Fruit fly (Drosophila melanogaster) whole organism: ENCODE results near the gene Exn.

ENCODE experiments used
- CG8478 ChIP-seq: fragments of >200 bp; optimal IDR thresholded peaks from 2 replicates; lab custom pipeline; 2018; ENCODE audit warnings: inconsistent platforms
- Dll ChIP-seq: fragments of >200 bp; optimal IDR thresholded peaks from 2 replicates; lab custom pipeline; 2017
- EcR ChIP-seq, 2 experiments: fragments of >200 bp; optimal IDR thresholded peaks; 2 replicates each; lab custom pipeline; 2017; ENCODE audit warnings: missing biosample characterization in 2 of 2, missing genetic modification characterization in 2 of 2, missing genetic modification reagents in 2 of 2
- pan ChIP-seq: fragments of >200 bp; optimal IDR thresholded peaks from 2 replicates; lab custom pipeline; 2017
- psq ChIP-seq: fragments of >200 bp; optimal IDR thresholded peaks from 2 replicates; lab custom pipeline; 2017
- usp ChIP-seq: fragments of >200 bp; optimal IDR thresholded peaks from 2 replicates; lab custom pipeline; 2017; ENCODE audit warnings: missing biosample characterization, missing genetic modification characterization, mixed read lengths

The Exn gene

dm6 chr3L:16956768-16957533, 12.9 kb upstream of the Exn start:
- TF ChIP-seq Dll (lab: Kevin White, UChicago) (no peak), CG8478 (lab: Kevin White, UChicago) (no peak), pan (no peak), usp (GFP tag; lab: Kevin White, UChicago) (no peak), EcR (GFP tag; optimal IDR thresholded peaks at IDR 0.05; lab: Kevin White, UChicago) (no peak), psq (lab: Kevin White, UChicago) (no peak)

- TF ChIP-seq usp (GFP tag; lab: Kevin White, UChicago): no peak
- no peak for TF ChIP-seq Dll (lab: Kevin White, UChicago)
- TF ChIP-seq psq (lab: Kevin White, UChicago): no peak
- no peak for TF ChIP-seq pan
- no peak for TF ChIP-seq EcR (GFP tag; optimal IDR thresholded peaks at IDR 0.05; lab: Kevin White, UChicago)
- TF ChIP-seq CG8478 (lab: Kevin White, UChicago): no peak
Observed at dm6 chr3L:16957534-16958396, 12.0 kb upstream of the Exn start, which contains the start of gene Cpr73D. TSS of gene Cpr73D (minus strand) at chr3L:16957689.

- TF ChIP-seq usp (GFP tag; lab: Kevin White, UChicago) (no peak), Dll (lab: Kevin White, UChicago) (no peak), pan (no peak), EcR (GFP tag; optimal IDR thresholded peaks at IDR 0.05; lab: Kevin White, UChicago) (no peak), CG8478 (lab: Kevin White, UChicago) (no peak), psq (lab: Kevin White, UChicago) (no peak)
Observed at dm6 chr3L:16958397-16959080, 11.3 kb upstream of the Exn start.

dm6 chr3L:16971611-16972359, 2.0 kb downstream of the Exn start:
- no peak for TF ChIP-seq pan
- no peak for TF ChIP-seq CG8478 (lab: Kevin White, UChicago)
- no peak for TF ChIP-seq usp (GFP tag; lab: Kevin White, UChicago)
- no peak for TF ChIP-seq EcR (GFP tag; optimal IDR thresholded peaks at IDR 0.05; lab: Kevin White, UChicago)
- TF ChIP-seq Dll (lab: Kevin White, UChicago): no peak
- no peak for TF ChIP-seq psq (lab: Kevin White, UChicago)

- TF ChIP-seq psq (lab: Kevin White, UChicago): no peak
- no peak for TF ChIP-seq Dll (lab: Kevin White, UChicago)
- no peak for TF ChIP-seq usp (GFP tag; lab: Kevin White, UChicago)
- TF ChIP-seq pan: no peak
- no peak for TF ChIP-seq EcR (GFP tag; optimal IDR thresholded peaks at IDR 0.05; lab: Kevin White, UChicago)
- TF ChIP-seq CG8478 (lab: Kevin White, UChicago): no peak
Observed at dm6 chr3L:16974645-16975151, 4.9 kb downstream of the Exn start.

- TF ChIP-seq usp (GFP tag; lab: Kevin White, UChicago): no peak
- no peak for TF ChIP-seq CG8478 (lab: Kevin White, UChicago)
- no peak for TF ChIP-seq psq (lab: Kevin White, UChicago)
- no peak for TF ChIP-seq EcR (GFP tag; optimal IDR thresholded peaks at IDR 0.05; lab: Kevin White, UChicago)
- TF ChIP-seq Dll (lab: Kevin White, UChicago): no peak
- no peak for TF ChIP-seq pan
Observed at dm6 chr3L:16975638-16976528, 6.1 kb downstream of the Exn start.

dm6 chr3L:16977311-16977710, 7.5 kb downstream of the Exn start:
- TF ChIP-seq psq (lab: Kevin White, UChicago) (no peak), EcR (GFP tag; optimal IDR thresholded peaks at IDR 0.05; lab: Kevin White, UChicago) (no peak), pan (no peak), Dll (lab: Kevin White, UChicago) (no peak), CG8478 (lab: Kevin White, UChicago) (no peak), usp (GFP tag; lab: Kevin White, UChicago) (no peak)

dm6 chr3L:16978406-16978805, 8.6 kb downstream of the Exn start:
- no peak for TF ChIP-seq pan
- TF ChIP-seq psq (lab: Kevin White, UChicago): no peak
- TF ChIP-seq CG8478 (lab: Kevin White, UChicago): no peak
- TF ChIP-seq usp (GFP tag; lab: Kevin White, UChicago): no peak
- no peak for TF ChIP-seq EcR (GFP tag; optimal IDR thresholded peaks at IDR 0.05; lab: Kevin White, UChicago)
- TF ChIP-seq Dll (lab: Kevin White, UChicago): no peak

- TF ChIP-seq usp (GFP tag; lab: Kevin White, UChicago): no peak
- TF ChIP-seq EcR (GFP tag; optimal IDR thresholded peaks at IDR 0.05; lab: Kevin White, UChicago): no peak
- TF ChIP-seq pan: no peak
- TF ChIP-seq Dll (lab: Kevin White, UChicago): no peak
- TF ChIP-seq psq (lab: Kevin White, UChicago): no peak
- no peak for TF ChIP-seq CG8478 (lab: Kevin White, UChicago)
Observed at dm6 chr3L:16981114-16981648, 11.4 kb downstream of the Exn start.
